Fruit fly (Drosophila melanogaster) whole organism, adult: ENCODE measurements around the gene MED27.

Experiments
- CG11617 ChIP-seq: fragments of 200-800 bp; sonication (Bioruptor generic); optimal IDR thresholded peaks from 2 replicates; lab custom pipeline; 2017; ENCODE audit warnings: mild to moderate bottlenecking, missing biosample characterization, missing genetic modification reagents, missing genetic modification characterization
- CG12768 ChIP-seq: fragments of 200-800 bp; sonication (Bioruptor generic); optimal IDR thresholded peaks from 2 replicates; lab custom pipeline; 2017; ENCODE audit warnings: missing biosample characterization, missing genetic modification characterization, mild to moderate bottlenecking, moderate library complexity, missing genetic modification reagents
- CG14711 ChIP-seq: fragments of 200-800 bp; sonication (Bioruptor generic); optimal IDR thresholded peaks from 2 replicates; lab custom pipeline; 2018; ENCODE audit warnings: missing biosample characterization, mild to moderate bottlenecking, missing genetic modification characterization, moderate library complexity
- CG1620 ChIP-seq: fragments of 200-800 bp; sonication (Bioruptor generic); optimal IDR thresholded peaks from 2 replicates; lab custom pipeline; 2016; ENCODE audit warnings: missing biosample characterization, missing genetic modification characterization
- CG33017 ChIP-seq: fragments of 200-800 bp; sonication (Bioruptor generic); optimal IDR thresholded peaks from 2 replicates; lab custom pipeline; 2018; ENCODE audit warnings: missing biosample characterization, mild to moderate bottlenecking, missing genetic modification characterization, moderate library complexity
- CG5204 ChIP-seq: fragments of 200-800 bp; sonication (Bioruptor generic); optimal IDR thresholded peaks from 2 replicates; lab custom pipeline; 2016; ENCODE audit warnings: missing biosample characterization, missing genetic modification characterization
- CG7045 ChIP-seq: fragments of 200-800 bp; sonication (Bioruptor generic); optimal IDR thresholded peaks from 2 replicates; lab custom pipeline; 2017; ENCODE audit warnings: missing biosample characterization, mild to moderate bottlenecking, missing genetic modification characterization
- CG7101 ChIP-seq: fragments of 200-800 bp; sonication (Bioruptor generic); optimal IDR thresholded peaks from 2 replicates; lab custom pipeline; 2018; ENCODE audit warnings: missing biosample characterization, mild to moderate bottlenecking, missing genetic modification characterization, moderate library complexity
- Clk ChIP-seq: fragments of 200-800 bp; sonication (Bioruptor generic); optimal IDR thresholded peaks from 2 replicates; lab custom pipeline; 2017; ENCODE audit warnings: missing biosample characterization, missing genetic modification characterization
- Crg-1 ChIP-seq: fragments of 200-800 bp; sonication (Bioruptor generic); optimal IDR thresholded peaks from 2 replicates; lab custom pipeline; 2016; ENCODE audit warnings: missing biosample characterization, missing genetic modification characterization
- Hr96 ChIP-seq: fragments of 200-800 bp; sonication (Bioruptor generic); optimal IDR thresholded peaks from 2 replicates; lab custom pipeline; 2016; ENCODE audit warnings: missing biosample characterization, missing genetic modification characterization
- Mnt ChIP-seq: fragments of 200-800 bp; sonication (Bioruptor generic); optimal IDR thresholded peaks from 2 replicates; lab custom pipeline; 2016; ENCODE audit warnings: missing biosample characterization, mild to moderate bottlenecking, missing genetic modification characterization
- bab1 ChIP-seq: fragments of 200-800 bp; sonication (Bioruptor generic); optimal IDR thresholded peaks from 3 replicates; lab custom pipeline; 2019; ENCODE audit warnings: missing biosample characterization, mild to moderate bottlenecking, missing genetic modification characterization, moderate library complexity
- cic ChIP-seq: fragments of 200-800 bp; sonication (Bioruptor generic); optimal IDR thresholded peaks from 2 replicates; lab custom pipeline; 2017; ENCODE audit warnings: missing biosample characterization, mild to moderate bottlenecking, missing genetic modification characterization, moderate library complexity
- cnc ChIP-seq, 2 experiments: fragments of >200 bp; optimal IDR thresholded peaks; 2 replicates each; lab custom pipeline; 2017
- kay ChIP-seq: fragments of 200-800 bp; sonication (Bioruptor generic); peaks from one replicate; lab custom pipeline; 2016; ENCODE audit warnings: missing biosample characterization, missing genetic modification characterization, borderline replicate concordance
- ovo ChIP-seq: fragments of 200-800 bp; sonication (Bioruptor generic); optimal IDR thresholded peaks from 2 replicates; lab custom pipeline; 2016; ENCODE audit warnings: missing biosample characterization, missing genetic modification characterization
- pad ChIP-seq: fragments of 200-800 bp; sonication (Bioruptor generic); optimal IDR thresholded peaks from 3 replicates; lab custom pipeline; 2017; ENCODE audit warnings: missing biosample characterization, missing genetic modification characterization, mild to moderate bottlenecking, moderate library complexity, missing genetic modification reagents
- tj ChIP-seq: fragments of 200-800 bp; sonication (Bioruptor generic); optimal IDR thresholded peaks from 3 replicates; lab custom pipeline; 2017; ENCODE audit warnings: missing biosample characterization, mild to moderate bottlenecking, missing genetic modification characterization, moderate library complexity
- toe ChIP-seq: fragments of 200-800 bp; sonication (Bioruptor generic); optimal IDR thresholded peaks from 2 replicates; lab custom pipeline; 2016; ENCODE audit warnings: missing biosample characterization, missing genetic modification characterization

Gene MED27

dm6 chr3R:5643421-5643820 lies 11.5 kb upstream of the MED27 start:
- no peak for TF ChIP-seq CG12768 (GFP tag; lab: Kevin White, UChicago)
- TF ChIP-seq CG14711, result no peak
- no peak for TF ChIP-seq toe
- no peak for TF ChIP-seq ovo (GFP tag; lab: Kevin White, UChicago)
- no peak for TF ChIP-seq CG7101
- TF ChIP-seq tj (GFP tag; lab: Kevin White, UChicago), result no peak
- no peak for TF ChIP-seq CG7045 (GFP tag; lab: Kevin White, UChicago)
- TF ChIP-seq Clk (GFP tag; lab: Kevin White, UChicago), result no peak
- no peak for TF ChIP-seq bab1
- no peak for TF ChIP-seq pad (GFP tag; lab: Kevin White, UChicago)

- peak; percentile 15 for TF ChIP-seq CG12768 (GFP tag; lab: Kevin White, UChicago)
- TF ChIP-seq CG7101, result peak; percentile 22
- TF ChIP-seq cnc (optimal IDR thresholded peaks at IDR 0.05; lab: Kevin White, UChicago), result no peak
- TF ChIP-seq bab1, result no peak
- TF ChIP-seq CG1620, result peak; percentile 4
- no peak for TF ChIP-seq Hr96
- peak; percentile 46 for TF ChIP-seq CG33017 (tag; lab: Kevin White, UChicago)
- no peak for TF ChIP-seq toe
- TF ChIP-seq ovo (GFP tag; lab: Kevin White, UChicago), result no peak
- peak; percentile 26 for TF ChIP-seq pad (GFP tag; lab: Kevin White, UChicago)
- no peak for TF ChIP-seq CG14711
- TF ChIP-seq Crg-1, result no peak
- no peak for TF ChIP-seq kay (GFP tag; lab: Kevin White, UChicago)
- peak; percentile 25 for TF ChIP-seq tj (GFP tag; lab: Kevin White, UChicago)
- TF ChIP-seq CG11617 (GFP tag; lab: Kevin White, UChicago), result no peak
- no peak for TF ChIP-seq CG5204
- peak; percentile 41 for TF ChIP-seq Mnt (GFP tag; lab: Kevin White, UChicago)
- no peak for TF ChIP-seq Clk (GFP tag; lab: Kevin White, UChicago)
- no peak for TF ChIP-seq cic (GFP tag; lab: Kevin White, UChicago)
- no peak for TF ChIP-seq CG7045 (GFP tag; lab: Kevin White, UChicago)
Observed at dm6 chr3R:5647705-5648568, 7.0 kb upstream of the MED27 start.

dm6 chr3R:5648569-5649476 lies 6.1 kb upstream of the MED27 start, which contains the start of the genes MTA1-like and Sec23:
Gene MTA1-like (minus strand): TSS chr3R:5648738.
Gene Sec23 (plus strand): TSS chr3R:5649065.
- peak; percentile 60 for TF ChIP-seq Crg-1
- peak; percentile 96 for TF ChIP-seq tj (GFP tag; lab: Kevin White, UChicago)
- peak; percentile 54 for TF ChIP-seq CG33017 (tag; lab: Kevin White, UChicago)
- TF ChIP-seq Mnt (GFP tag; lab: Kevin White, UChicago), result peak; percentile 26
- TF ChIP-seq CG11617 (GFP tag; lab: Kevin White, UChicago), result peak; percentile 86
- peak; percentile 33 for TF ChIP-seq cic (GFP tag; lab: Kevin White, UChicago)
- peak; percentile 56 for TF ChIP-seq ovo (GFP tag; lab: Kevin White, UChicago)
- TF ChIP-seq kay (GFP tag; lab: Kevin White, UChicago), result no peak
- peak; percentile 61 for TF ChIP-seq toe
- peak; percentile 72 for TF ChIP-seq CG1620
- TF ChIP-seq cnc (optimal IDR thresholded peaks at IDR 0.05; lab: Kevin White, UChicago), result no peak
- peak; percentile 56 for TF ChIP-seq pad (GFP tag; lab: Kevin White, UChicago)
- TF ChIP-seq CG14711, result peak; percentile 60
- TF ChIP-seq CG12768 (GFP tag; lab: Kevin White, UChicago), result peak; percentile 39
- TF ChIP-seq Hr96, result peak; percentile 60
- TF ChIP-seq CG7045 (GFP tag; lab: Kevin White, UChicago), result peak; percentile 29
- TF ChIP-seq CG7101, result peak; percentile 75
- peak; percentile 42 for TF ChIP-seq bab1
- TF ChIP-seq CG5204, result no peak
- peak; percentile 37 for TF ChIP-seq Clk (GFP tag; lab: Kevin White, UChicago)

dm6 chr3R:5649903-5650302 lies 5.0 kb upstream of the MED27 start:
- no peak for TF ChIP-seq cic (GFP tag; lab: Kevin White, UChicago)
- no peak for TF ChIP-seq cnc (optimal IDR thresholded peaks at IDR 0.05; lab: Kevin White, UChicago)
- no peak for TF ChIP-seq CG14711
- TF ChIP-seq Clk (GFP tag; lab: Kevin White, UChicago), result no peak
- no peak for TF ChIP-seq CG12768 (GFP tag; lab: Kevin White, UChicago)
- no peak for TF ChIP-seq tj (GFP tag; lab: Kevin White, UChicago)
- no peak for TF ChIP-seq Hr96
- TF ChIP-seq CG1620, result no peak
- TF ChIP-seq CG33017 (tag; lab: Kevin White, UChicago), result no peak
- TF ChIP-seq bab1, result no peak
- no peak for TF ChIP-seq kay (GFP tag; lab: Kevin White, UChicago)
- no peak for TF ChIP-seq CG7101
- TF ChIP-seq CG11617 (GFP tag; lab: Kevin White, UChicago), result no peak
- TF ChIP-seq Mnt (GFP tag; lab: Kevin White, UChicago), result no peak
- TF ChIP-seq CG7045 (GFP tag; lab: Kevin White, UChicago), result no peak
- TF ChIP-seq pad (GFP tag; lab: Kevin White, UChicago), result no peak
- TF ChIP-seq Crg-1, result no peak

dm6 chr3R:5653887-5654286 lies 1.1 kb upstream of the MED27 start:
- TF ChIP-seq bab1, result no peak
- TF ChIP-seq CG1620, result no peak
- TF ChIP-seq CG7045 (GFP tag; lab: Kevin White, UChicago), result no peak
- TF ChIP-seq cic (GFP tag; lab: Kevin White, UChicago), result peak; percentile 48
- TF ChIP-seq Clk (GFP tag; lab: Kevin White, UChicago), result no peak
- no peak for TF ChIP-seq CG11617 (GFP tag; lab: Kevin White, UChicago)
- no peak for TF ChIP-seq CG33017 (tag; lab: Kevin White, UChicago)
- no peak for TF ChIP-seq pad (GFP tag; lab: Kevin White, UChicago)
- no peak for TF ChIP-seq cnc (optimal IDR thresholded peaks at IDR 0.05; lab: Kevin White, UChicago)
